Worm (Caenorhabditis elegans): ENCODE results near the gene F53F1.2.

DNA sequence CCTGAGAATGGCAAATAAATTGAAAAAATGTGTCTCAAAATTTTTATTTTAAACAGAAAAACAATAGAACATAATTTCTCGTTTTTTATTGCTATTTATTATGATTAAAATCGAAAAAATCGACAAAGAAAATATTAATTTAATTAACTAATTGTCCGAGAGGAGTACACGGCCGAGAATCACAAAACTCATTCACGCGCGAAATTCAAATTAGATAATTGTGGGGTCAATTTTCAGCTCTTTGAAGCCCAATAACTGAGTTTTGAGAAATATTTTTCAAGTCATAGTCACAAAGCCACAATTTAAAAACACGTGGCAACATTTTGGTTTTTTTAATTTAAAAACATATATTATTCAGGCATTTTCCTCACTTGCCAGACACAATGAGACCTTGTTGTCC is 2.5 kb downstream of the F53F1.2 start:
- TF ChIP-seq sup-37 (GFP tag; optimal IDR thresholded peaks at IDR 0.05), result no peak
- peak; percentile 43 for TF ChIP-seq tbx-2 (tag; optimal IDR thresholded peaks at IDR 0.05)
- TF ChIP-seq snpc-4 (tag; optimal IDR thresholded peaks at IDR 0.05), result no peak
- peak; percentile 89 for TF ChIP-seq efl-1 (optimal IDR thresholded peaks at IDR 0.05)
- TF ChIP-seq efl-1 (GFP tag; optimal IDR thresholded peaks at IDR 0.05 in 1 of 2), result peak; percentile 89 to 99
- no peak for TF ChIP-seq C34B4.2 (tag; optimal IDR thresholded peaks at IDR 0.05)
- TF ChIP-seq ztf-11 (tag; optimal IDR thresholded peaks at IDR 0.05), result peak in 1 of 2 experiments; percentile 74
- peak; percentile 6 for TF ChIP-seq C16A3.4 (tag; optimal IDR thresholded peaks at IDR 0.05)
- TF ChIP-seq dpl-1 (GFP tag; optimal IDR thresholded peaks at IDR 0.05), result peak; percentile 80 to 96 (median 88)
- TF ChIP-seq aha-1 (tag; optimal IDR thresholded peaks at IDR 0.05), result no peak
- no peak for TF ChIP-seq C04F5.9 (tag; optimal IDR thresholded peaks at IDR 0.05)
- no peak for TF ChIP-seq fos-1 (tag; optimal IDR thresholded peaks at IDR 0.05)
- no peak for TF ChIP-seq tlp-1 (tag; optimal IDR thresholded peaks at IDR 0.05)
- peak; percentile 3 for TF ChIP-seq mep-1 (tag; optimal IDR thresholded peaks at IDR 0.05)

All from whole organism, L1 larva.